Fruit fly (Drosophila melanogaster): ENCODE measurements around the gene Cen.

- peak; percentile 87 for TF ChIP-seq rgr (GFP tag; optimal IDR thresholded peaks at IDR 0.05)
- TF ChIP-seq dsf (GFP tag; optimal IDR thresholded peaks at IDR 0.05; ENCODE audit: borderline replicate concordance): no peak
- TF ChIP-seq HLH106 (tag; optimal IDR thresholded peaks at IDR 0.05): peak; percentile 77
- peak; percentile 86 for TF ChIP-seq fru (GFP tag; optimal IDR thresholded peaks at IDR 0.05)
- peak; percentile 79 for TF ChIP-seq h (GFP tag; optimal IDR thresholded peaks at IDR 0.05)
- TF ChIP-seq Hr78 (GFP tag; optimal IDR thresholded peaks at IDR 0.05): no peak
- peak; percentile 84 for TF ChIP-seq psq (GFP tag; optimal IDR thresholded peaks at IDR 0.05)
- TF ChIP-seq sv (GFP tag; optimal IDR thresholded peaks at IDR 0.05): no peak
- no peak for TF ChIP-seq usp (GFP tag; optimal IDR thresholded peaks at IDR 0.05)
- TF ChIP-seq dmrt93B (GFP tag; optimal IDR thresholded peaks at IDR 0.05): peak; percentile 55
- TF ChIP-seq N (GFP tag; optimal IDR thresholded peaks at IDR 0.05): no peak
Observed at dm6 chr2L:20700534-20701239, 19.0 kb upstream of the Cen start.

Data from whole organism, wandering third instar larva.